Worm (Caenorhabditis elegans): ENCODE results near the gene C49C3.11.
"Not testable (repeated sequence)": the region's sequence is repeated elsewhere in the genome, so short reads cannot be mapped to it uniquely, and the experiment has no call there.

Gene C49C3.11

DNA sequence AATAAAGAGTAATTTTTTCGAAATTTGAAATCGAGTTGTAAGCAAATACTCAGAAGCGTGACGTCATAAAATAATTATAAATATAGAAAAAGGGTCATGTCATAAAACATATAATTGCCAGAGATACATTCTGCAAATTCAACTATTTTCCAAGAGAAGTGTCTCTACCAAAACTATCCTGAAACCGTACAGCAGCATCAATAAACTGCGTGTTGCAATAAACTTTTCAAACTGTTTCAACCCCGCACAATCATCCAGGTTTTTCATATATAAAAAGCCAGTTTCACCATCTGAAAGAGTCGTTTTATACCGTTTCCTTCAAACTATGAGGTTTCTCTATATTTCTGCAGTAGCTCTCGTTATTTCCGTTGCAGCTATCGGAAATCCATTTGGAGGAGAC is at the start of gene C49C3.11:
Gene C49C3.11, plus strand, starts transcription at position 301 of the 400 bp plus-strand sequence.
- no peak for TF ChIP-seq him-1 (tag; optimal IDR thresholded peaks at IDR 0.05)
- TF ChIP-seq W03F9.2 (tag; optimal IDR thresholded peaks at IDR 0.05), result no peak
- no peak for TF ChIP-seq dao-5 (tag; optimal IDR thresholded peaks at IDR 0.05)

DNA sequence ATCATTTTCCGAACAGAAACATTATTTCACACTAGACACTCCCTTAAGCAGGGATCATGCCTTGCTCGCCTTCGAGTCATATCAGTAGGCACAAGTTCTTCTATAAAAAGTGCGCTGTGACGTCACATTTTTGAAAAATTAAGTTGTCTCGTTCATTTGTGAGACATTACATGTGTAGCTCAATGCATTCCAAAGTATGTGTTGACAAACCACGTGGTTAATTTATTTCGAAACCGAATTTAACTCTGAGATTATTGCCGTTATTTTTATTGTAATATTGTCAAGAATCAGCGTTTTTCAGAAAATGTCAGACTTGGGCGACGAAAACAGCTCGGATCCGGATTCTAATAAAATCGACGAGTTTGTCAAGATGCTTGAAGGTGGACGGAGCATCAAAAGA is 49.1 kb upstream of the C49C3.11 start, which contains the start of gene T28F3.5:
Gene T28F3.5, plus strand, starts transcription at position 301 of the 400 bp plus-strand sequence.
- TF ChIP-seq dao-5 (tag; optimal IDR thresholded peaks at IDR 0.05), result no peak
- no peak for TF ChIP-seq him-1 (tag; optimal IDR thresholded peaks at IDR 0.05)
- no peak for TF ChIP-seq W03F9.2 (tag; optimal IDR thresholded peaks at IDR 0.05)

DNA sequence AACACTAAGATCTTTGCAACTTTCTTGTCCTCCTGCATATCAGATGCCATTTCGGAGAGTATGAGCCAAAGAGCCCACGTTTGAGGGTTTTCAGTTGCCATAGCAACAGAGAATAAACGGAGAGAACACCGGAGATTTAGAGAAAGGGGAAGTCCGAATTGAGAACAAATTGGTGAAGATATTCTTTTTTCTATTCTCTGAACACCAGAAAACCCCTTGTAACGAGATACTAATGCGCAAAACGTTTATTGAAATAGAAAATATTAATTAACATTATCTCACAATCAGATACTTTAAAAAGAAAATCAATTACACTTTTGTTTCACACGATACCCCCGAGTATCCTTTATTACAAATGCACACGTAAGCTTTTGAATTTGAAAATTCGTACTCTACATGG is 41.6 kb upstream of the C49C3.11 start, which contains the start of gene ifta-2:
Gene ifta-2, minus strand, starts transcription at position 101 of the 400 bp plus-strand sequence.
- TF ChIP-seq him-1 (tag; optimal IDR thresholded peaks at IDR 0.05) (no peak), W03F9.2 (tag; optimal IDR thresholded peaks at IDR 0.05) (no peak), dao-5 (tag; optimal IDR thresholded peaks at IDR 0.05) (no peak)

DNA sequence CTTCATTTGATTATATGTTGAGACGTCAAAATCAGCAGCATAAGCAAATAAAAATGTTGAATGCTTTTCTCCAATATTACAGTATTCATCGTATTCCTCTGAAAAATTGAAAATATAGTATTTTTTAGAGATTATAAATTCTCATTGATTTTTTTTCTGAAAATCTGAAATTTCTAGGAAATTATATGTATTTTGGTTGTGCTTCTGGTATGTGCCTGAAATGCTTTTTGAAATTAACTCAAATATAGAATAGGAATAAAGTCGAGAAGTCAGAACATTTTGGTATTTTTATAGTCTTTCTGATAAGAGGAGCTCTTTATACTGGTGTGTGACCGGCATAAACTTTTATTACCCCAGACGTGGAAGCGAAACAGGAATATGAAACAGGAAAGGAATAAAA is 36.4 kb upstream of the C49C3.11 start, which contains the start of gene T28F3.8:
Gene T28F3.8, minus strand, starts transcription at position 101 of the 400 bp plus-strand sequence.
- TF ChIP-seq dao-5, W03F9.2, him-1 (tag; optimal IDR thresholded peaks at IDR 0.05): not testable (repeated sequence)

DNA sequence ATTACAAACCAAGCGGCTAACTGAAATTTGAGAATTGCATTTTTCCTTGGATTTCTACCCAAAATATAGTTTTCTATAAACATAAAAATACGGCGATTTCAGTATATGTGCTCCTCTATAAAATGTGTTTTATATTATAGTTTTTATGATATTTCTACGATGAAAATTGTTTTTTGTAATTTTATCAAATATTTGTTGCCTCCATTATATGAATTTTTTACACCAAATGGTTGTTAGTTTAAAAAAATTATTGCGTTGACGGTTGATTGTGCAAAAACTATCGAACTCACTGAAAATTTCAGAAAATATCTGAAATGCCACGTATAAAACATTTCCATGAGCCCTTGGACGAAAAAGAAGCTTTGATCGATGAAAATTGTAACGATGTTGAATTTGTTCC is 35.4 kb upstream of the C49C3.11 start, which contains the start of gene T28F3.9:
Gene T28F3.9, plus strand, starts transcription at position 301 of the 400 bp plus-strand sequence.
- TF ChIP-seq W03F9.2 (tag; optimal IDR thresholded peaks at IDR 0.05) (no peak), him-1 (tag; optimal IDR thresholded peaks at IDR 0.05) (no peak), dao-5 (tag; optimal IDR thresholded peaks at IDR 0.05) (no peak)

DNA sequence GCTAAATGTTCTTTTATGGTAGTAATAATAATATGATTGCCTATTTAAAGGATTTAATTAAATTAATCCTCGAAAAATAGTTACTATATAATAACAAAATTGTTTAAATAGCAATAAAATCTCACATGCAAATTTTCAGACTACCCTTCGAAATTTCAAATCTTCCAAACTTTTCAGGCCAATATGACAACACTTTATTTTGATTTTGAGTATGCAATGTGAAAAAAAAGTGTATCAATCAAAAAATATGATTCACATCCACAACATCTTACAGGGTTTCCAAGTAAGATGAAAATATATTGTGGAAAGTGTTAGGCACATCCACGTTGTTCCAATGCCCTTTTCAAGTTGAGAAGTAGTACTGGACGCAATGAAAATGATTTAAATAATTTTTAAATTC is 31.7 kb upstream of the C49C3.11 start, which contains the start of gene snf-9:
Gene snf-9, plus strand, starts transcription at position 301 of the 400 bp plus-strand sequence.
- no peak for TF ChIP-seq W03F9.2 (tag; optimal IDR thresholded peaks at IDR 0.05)
- TF ChIP-seq him-1 (tag; optimal IDR thresholded peaks at IDR 0.05), result no peak
- no peak for TF ChIP-seq dao-5 (tag; optimal IDR thresholded peaks at IDR 0.05)

DNA sequence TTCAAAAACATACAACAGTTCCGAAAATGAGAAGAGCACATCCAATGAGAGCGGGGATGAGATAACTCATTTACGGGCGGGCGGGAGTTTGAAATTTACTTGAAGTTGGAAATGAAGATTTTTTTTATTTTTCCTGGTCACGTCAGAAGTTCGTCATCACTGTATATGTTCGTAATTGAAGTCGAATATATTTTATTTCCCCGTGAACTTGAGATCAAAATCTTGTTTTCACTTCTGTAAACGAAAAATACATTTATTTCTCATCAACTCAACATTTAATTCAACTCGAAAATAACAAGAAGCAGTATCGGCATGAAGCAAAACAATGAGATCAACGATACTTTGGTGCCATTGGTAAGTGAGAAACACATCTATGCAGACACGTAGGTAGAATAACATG is 27.2 kb upstream of the C49C3.11 start, which contains the start of gene C49C3.20:
Gene C49C3.20, minus strand, starts transcription at position 101 of the 400 bp plus-strand sequence.
- TF ChIP-seq dao-5 (tag; optimal IDR thresholded peaks at IDR 0.05), result no peak
- no peak for TF ChIP-seq W03F9.2 (tag; optimal IDR thresholded peaks at IDR 0.05)
- no peak for TF ChIP-seq him-1 (tag; optimal IDR thresholded peaks at IDR 0.05)

DNA sequence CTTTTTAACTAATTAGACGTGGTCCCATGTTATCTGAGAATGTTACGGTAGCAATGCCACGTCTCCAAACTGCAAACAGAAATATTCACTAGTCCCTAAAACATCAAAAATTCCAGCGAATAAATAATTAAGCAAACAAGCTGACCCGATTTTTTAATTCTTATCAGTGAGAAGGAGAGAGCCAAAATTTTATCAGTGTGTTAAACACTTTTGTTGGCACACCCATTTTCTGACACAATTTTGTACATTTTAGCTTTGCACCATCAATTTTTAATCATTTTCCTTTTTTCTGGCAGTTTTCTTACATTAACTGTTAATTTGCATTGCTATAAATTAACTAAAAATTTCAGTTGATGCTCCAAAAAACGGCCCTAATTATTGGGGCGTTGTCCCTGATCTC is 23.1 kb upstream of the C49C3.11 start, which contains the start of gene C49C3.4:
Gene C49C3.4, plus strand, starts transcription at position 351 of the 400 bp plus-strand sequence.
- no peak for TF ChIP-seq dao-5 (tag; optimal IDR thresholded peaks at IDR 0.05)
- TF ChIP-seq W03F9.2 (tag; optimal IDR thresholded peaks at IDR 0.05), result no peak
- no peak for TF ChIP-seq him-1 (tag; optimal IDR thresholded peaks at IDR 0.05)

DNA sequence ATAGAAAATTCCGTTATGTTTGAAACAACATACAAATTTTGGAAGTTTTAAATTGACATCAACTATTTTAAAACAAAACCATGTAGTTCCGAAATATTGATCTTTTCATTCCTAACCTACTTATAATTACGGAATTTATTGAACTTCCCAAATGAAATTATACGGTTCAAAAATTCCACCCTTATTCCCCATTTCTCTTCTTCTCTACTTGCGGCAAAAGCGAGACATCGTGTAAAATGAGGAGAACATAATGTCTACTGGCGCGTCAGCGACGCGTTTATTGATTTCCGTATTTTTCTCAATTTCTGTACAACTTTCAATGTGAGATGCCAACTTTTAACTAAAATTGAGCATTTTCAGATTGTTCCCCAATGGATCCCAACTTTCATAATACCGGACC is 14.7 kb upstream of the C49C3.11 start, which contains the start of gene ceh-88:
Gene ceh-88, plus strand, starts transcription at position 355 of the 400 bp plus-strand sequence.
- TF ChIP-seq dao-5 (tag; optimal IDR thresholded peaks at IDR 0.05), result no peak
- TF ChIP-seq W03F9.2 (tag; optimal IDR thresholded peaks at IDR 0.05), result no peak
- TF ChIP-seq him-1 (tag; optimal IDR thresholded peaks at IDR 0.05), result no peak

DNA sequence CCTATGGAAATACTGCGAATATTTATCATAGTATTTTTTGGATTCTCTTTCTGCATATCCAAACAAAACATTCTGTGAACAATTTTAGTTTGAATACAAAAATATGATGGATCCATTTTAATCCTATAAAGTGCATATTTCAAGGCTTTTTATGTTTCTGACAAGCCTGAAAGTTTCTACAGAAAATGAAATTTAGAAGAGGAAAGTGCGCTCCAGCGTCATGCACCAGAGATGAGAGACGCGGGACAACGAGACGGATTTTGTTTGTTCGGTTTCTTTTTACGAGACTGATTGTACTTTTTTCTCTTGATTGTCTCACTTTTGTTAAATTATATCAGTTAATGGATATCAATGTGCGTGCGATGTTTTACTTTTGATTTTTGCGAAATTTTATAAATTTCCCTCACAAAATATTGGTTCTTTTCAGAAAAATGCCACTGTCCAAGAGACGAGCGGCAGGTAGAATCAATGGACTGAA is 12.4 kb upstream of the C49C3.11 start, which contains the start of gene C49C3.6:
Gene C49C3.6, plus strand, starts transcription at position 428 of the 478 bp plus-strand sequence.
- TF ChIP-seq dao-5 (tag; optimal IDR thresholded peaks at IDR 0.05) (no peak), him-1 (tag; optimal IDR thresholded peaks at IDR 0.05) (no peak), W03F9.2 (tag; optimal IDR thresholded peaks at IDR 0.05) (no peak)

DNA sequence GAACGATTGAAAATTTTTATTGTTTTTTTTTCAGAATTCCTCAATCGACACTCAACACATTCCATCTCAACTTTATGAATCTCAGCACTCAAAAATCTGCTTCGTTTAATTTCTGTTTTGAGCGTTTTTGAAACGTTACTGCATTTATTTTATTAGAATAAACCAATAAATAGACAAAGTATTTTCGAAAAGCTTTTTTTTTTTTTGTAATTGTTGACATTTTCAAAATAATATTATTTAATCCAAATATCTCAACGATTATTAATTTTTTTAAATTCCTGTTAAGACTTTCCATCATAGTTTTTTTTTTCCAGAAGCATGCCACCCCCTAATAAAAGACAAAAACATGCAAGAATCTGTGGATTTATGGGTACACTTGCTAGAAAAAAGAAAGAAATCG is 11.3 kb upstream of the C49C3.11 start, which contains the start of gene C49C3.7:
Gene C49C3.7, plus strand, starts transcription at position 301 of the 400 bp plus-strand sequence.
- TF ChIP-seq dao-5 (tag; optimal IDR thresholded peaks at IDR 0.05) (no peak), W03F9.2 (tag; optimal IDR thresholded peaks at IDR 0.05) (no peak), him-1 (tag; optimal IDR thresholded peaks at IDR 0.05) (no peak)

DNA sequence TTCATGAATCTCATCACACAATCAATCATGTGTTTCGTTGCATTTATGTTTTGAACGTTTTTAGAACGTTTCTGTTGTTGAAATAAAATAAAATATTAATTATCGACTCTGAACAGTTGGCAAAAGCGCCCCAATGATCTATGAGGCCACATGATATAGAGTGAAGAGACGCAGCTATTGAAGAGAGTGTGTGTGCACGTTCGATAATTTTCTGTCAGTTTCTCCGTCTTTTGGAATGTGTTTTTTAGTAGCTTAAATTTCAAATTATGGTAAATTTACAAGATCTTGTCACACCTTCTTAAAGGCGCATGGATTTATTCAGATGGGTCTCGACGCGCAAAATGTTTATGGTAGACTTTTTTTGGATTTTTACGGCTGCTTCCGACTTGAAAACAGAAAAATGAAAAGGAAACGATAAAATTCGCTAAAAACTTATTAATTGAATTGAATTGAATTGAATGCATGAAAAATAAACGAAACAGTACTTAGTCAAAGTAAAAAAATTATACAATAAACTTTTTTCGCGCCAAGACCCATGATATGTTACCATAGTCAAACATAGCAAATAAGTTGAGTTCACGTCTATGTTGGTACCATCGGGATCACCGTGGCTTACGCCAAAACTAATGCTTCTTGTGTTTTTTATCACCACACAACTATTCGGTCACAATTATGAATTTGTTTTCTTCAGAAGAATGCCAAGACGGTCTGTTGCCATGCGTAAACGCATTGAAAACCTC is 9.9 kb upstream of the C49C3.11 start, which contains the start of gene C49C3.15:
Gene C49C3.15, plus strand, starts transcription at position 690 of the 740 bp plus-strand sequence.
- no peak for TF ChIP-seq him-1 (tag; optimal IDR thresholded peaks at IDR 0.05)
- TF ChIP-seq dao-5 (tag; optimal IDR thresholded peaks at IDR 0.05), result no peak
- no peak for TF ChIP-seq W03F9.2 (tag; optimal IDR thresholded peaks at IDR 0.05)

DNA sequence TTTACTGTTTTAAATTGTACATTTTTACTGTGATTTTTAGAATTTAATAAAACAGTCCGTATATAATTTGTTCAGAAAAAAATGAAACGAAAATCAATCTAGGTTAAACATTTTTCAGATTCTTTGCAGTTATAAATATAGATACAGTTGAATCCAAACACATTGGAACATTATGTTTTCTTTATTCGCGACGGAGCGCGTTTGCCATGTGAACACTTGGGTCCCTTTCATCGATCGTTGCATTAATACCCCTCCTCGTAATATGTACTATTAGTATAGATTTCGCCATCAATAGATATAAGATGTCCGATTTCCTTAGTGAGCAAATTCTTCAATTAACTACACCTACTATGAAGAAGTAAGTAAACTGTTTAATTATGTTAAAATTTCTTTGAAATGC is 8.6 kb upstream of the C49C3.11 start, which contains the start of gene C49C3.8:
Gene C49C3.8, plus strand, starts transcription at position 173 of the 400 bp plus-strand sequence.
- TF ChIP-seq him-1 (tag; optimal IDR thresholded peaks at IDR 0.05) (no peak), dao-5 (tag; optimal IDR thresholded peaks at IDR 0.05) (no peak), W03F9.2 (tag; optimal IDR thresholded peaks at IDR 0.05) (no peak)
